Fruit fly (Drosophila melanogaster) whole organism, prepupa: ENCODE data around the gene Prosalpha2.

Experiments
- Blimp-1 ChIP-seq: fragments of 200-800 bp; sonication (Bioruptor generic); optimal IDR thresholded peaks from 3 replicates; lab custom pipeline; 2017; ENCODE audit warnings: missing biosample characterization, missing genetic modification characterization, mild to moderate bottlenecking, moderate library complexity, missing genetic modification reagents
- CG10631 ChIP-seq: fragments of 200-800 bp; sonication (Bioruptor generic); optimal IDR thresholded peaks from 2 replicates; lab custom pipeline; 2016; ENCODE audit warnings: missing biosample characterization, missing genetic modification characterization
- CG10669 ChIP-seq: fragments of 200-800 bp; sonication (Bioruptor generic); optimal IDR thresholded peaks from 3 replicates; lab custom pipeline; 2018; ENCODE audit warnings: missing biosample characterization, mild to moderate bottlenecking, missing genetic modification characterization, moderate library complexity
- CG11294 ChIP-seq: fragments of 200-800 bp; sonication (Bioruptor generic); IDR thresholded peaks from 2 replicates; pipeline ENCODE4 v1.3.6; 2022; ENCODE audit warnings: missing biosample characterization, missing genetic modification characterization
- CG11762 ChIP-seq: fragments of 200-800 bp; sonication (Bioruptor generic); optimal IDR thresholded peaks from 3 replicates; lab custom pipeline; 2016; ENCODE audit warnings: missing biosample characterization, missing genetic modification characterization; ENCODE audit not compliant: insufficient read depth
- CG15336 ChIP-seq: fragments of 200-800 bp; sonication (Bioruptor generic); IDR thresholded peaks from 2 replicates; pipeline ENCODE4 v1.3.6; 2022; ENCODE audit warnings: missing biosample characterization, missing genetic modification characterization
- CG16779 ChIP-seq: fragments of 200-800 bp; sonication (Bioruptor generic); optimal IDR thresholded peaks from 3 replicates; lab custom pipeline; 2017; ENCODE audit warnings: missing biosample characterization, mild to moderate bottlenecking, missing genetic modification characterization
- CG3032 ChIP-seq: fragments of 200-800 bp; optimal IDR thresholded peaks from 2 replicates; lab custom pipeline; 2019; ENCODE audit warnings: missing biosample characterization, mild to moderate bottlenecking, missing genetic modification characterization, moderate library complexity
- CG31627 ChIP-seq: fragments of 200-800 bp; sonication (Bioruptor generic); optimal IDR thresholded peaks from 3 replicates; lab custom pipeline; 2016; ENCODE audit warnings: missing biosample characterization, missing genetic modification characterization
- CG32006 ChIP-seq: fragments of 200-800 bp; sonication (Bioruptor generic); optimal IDR thresholded peaks from 3 replicates; lab custom pipeline; 2017; ENCODE audit warnings: missing biosample characterization, mild to moderate bottlenecking, missing genetic modification characterization
- CG3919 ChIP-seq: fragments of 200-800 bp; sonication (Bioruptor generic); optimal IDR thresholded peaks from 3 replicates; lab custom pipeline; 2016; ENCODE audit warnings: missing biosample characterization, missing genetic modification characterization
- CG4318 ChIP-seq: fragments of 200-800 bp; sonication (Bioruptor generic); optimal IDR thresholded peaks from 3 replicates; lab custom pipeline; 2017; ENCODE audit warnings: missing biosample characterization, mild to moderate bottlenecking, missing genetic modification characterization
- CG6276 ChIP-seq: fragments of 200-800 bp; sonication (Bioruptor generic); optimal IDR thresholded peaks from 2 replicates; lab custom pipeline; 2017; ENCODE audit warnings: missing biosample characterization, mild to moderate bottlenecking, missing genetic modification characterization
- CG6792 ChIP-seq: fragments of 200-800 bp; sonication (Bioruptor generic); optimal IDR thresholded peaks from 3 replicates; lab custom pipeline; 2016; ENCODE audit warnings: missing biosample characterization, missing genetic modification characterization
- CG6808 ChIP-seq: fragments of 200-800 bp; sonication (Bioruptor generic); optimal IDR thresholded peaks from 3 replicates; lab custom pipeline; 2017; ENCODE audit warnings: missing biosample characterization, missing genetic modification characterization, mild to moderate bottlenecking, moderate library complexity, missing genetic modification reagents
- CG6854 ChIP-seq: fragments of 200-800 bp; sonication (Bioruptor generic); optimal IDR thresholded peaks from 2 replicates; lab custom pipeline; 2017; ENCODE audit warnings: missing biosample characterization, mild to moderate bottlenecking, missing genetic modification characterization
- CG8119 ChIP-seq: fragments of 200-800 bp; sonication (Bioruptor generic); IDR thresholded peaks from 3 replicates; pipeline ENCODE4 v1.3.6; 2022; ENCODE audit warnings: missing biosample characterization, missing genetic modification characterization
- CG8319 ChIP-seq: fragments of 200-800 bp; sonication (Bioruptor generic); optimal IDR thresholded peaks from 3 replicates; lab custom pipeline; 2016; ENCODE audit warnings: missing biosample characterization, missing genetic modification characterization
- CG8632 ChIP-seq: fragments of 200-800 bp; sonication (Bioruptor generic); optimal IDR thresholded peaks from 3 replicates; lab custom pipeline; 2016; ENCODE audit warnings: missing biosample characterization, missing genetic modification characterization
- CG9139 ChIP-seq: fragments of 200-800 bp; sonication (Bioruptor generic); optimal IDR thresholded peaks from 3 replicates; lab custom pipeline; 2017; ENCODE audit warnings: missing biosample characterization, mild to moderate bottlenecking, missing genetic modification characterization
- Eip75B ChIP-seq: fragments of 200-800 bp; sonication (Bioruptor generic); optimal IDR thresholded peaks from 3 replicates; lab custom pipeline; 2016; ENCODE audit warnings: missing biosample characterization, missing genetic modification characterization
- Eip78C ChIP-seq: fragments of 200-800 bp; sonication (Bioruptor generic); peaks from one replicate; lab custom pipeline; 2016; ENCODE audit warnings: missing biosample characterization, missing genetic modification characterization
- Eip93F ChIP-seq: fragments of 200-800 bp; sonication (Bioruptor generic); optimal IDR thresholded peaks from 2 replicates; lab custom pipeline; 2016; ENCODE audit warnings: missing biosample characterization, mild to moderate bottlenecking, missing genetic modification characterization
- Ets21C ChIP-seq: fragments of 200-800 bp; sonication (Bioruptor generic); optimal IDR thresholded peaks from 3 replicates; lab custom pipeline; 2016; ENCODE audit warnings: missing biosample characterization, missing genetic modification characterization
- Gug ChIP-seq: fragments of 200-800 bp; sonication (Bioruptor generic); IDR thresholded peaks from 2 replicates; pipeline ENCODE4 v1.3.6; 2022; ENCODE audit warnings: missing biosample characterization, missing genetic modification characterization
- Hr38 ChIP-seq: sonication (Bioruptor generic); optimal IDR thresholded peaks from 2 replicates; lab custom pipeline; 2016; ENCODE audit warnings: missing biosample characterization, missing genetic modification characterization
- Hr4 ChIP-seq: fragments of 200-800 bp; sonication (Bioruptor generic); optimal IDR thresholded peaks from 3 replicates; lab custom pipeline; 2016; ENCODE audit warnings: missing biosample characterization, missing genetic modification characterization
- Lpt ChIP-seq: fragments of 200-800 bp; sonication (Bioruptor generic); optimal IDR thresholded peaks from 3 replicates; lab custom pipeline; 2016; ENCODE audit warnings: missing biosample characterization, missing genetic modification characterization
- Met ChIP-seq: fragments of 200-800 bp; sonication (Bioruptor generic); optimal IDR thresholded peaks from 3 replicates; lab custom pipeline; 2016; ENCODE audit warnings: missing biosample characterization, missing genetic modification characterization
- OdsH ChIP-seq: fragments of 200-800 bp; sonication (Bioruptor generic); optimal IDR thresholded peaks from 3 replicates; lab custom pipeline; 2016; ENCODE audit warnings: missing biosample characterization, missing genetic modification characterization
- Smox ChIP-seq: fragments of 200-800 bp; sonication (Bioruptor generic); optimal IDR thresholded peaks from 3 replicates; lab custom pipeline; 2016; ENCODE audit warnings: missing biosample characterization, missing genetic modification characterization
- Sox102F ChIP-seq: fragments of 200-800 bp; sonication (Bioruptor generic); optimal IDR thresholded peaks from 2 replicates; lab custom pipeline; 2016; ENCODE audit warnings: missing biosample characterization, mild to moderate bottlenecking, missing genetic modification characterization
- Sox14 ChIP-seq: fragments of 200-800 bp; sonication (Bioruptor generic); optimal IDR thresholded peaks from 3 replicates; lab custom pipeline; 2016; ENCODE audit warnings: missing biosample characterization, missing genetic modification characterization
- achi ChIP-seq: fragments of 200-800 bp; sonication (Bioruptor generic); optimal IDR thresholded peaks from 3 replicates; lab custom pipeline; 2016; ENCODE audit warnings: missing biosample characterization, missing genetic modification characterization
- acj6 ChIP-seq: fragments of 200-800 bp; sonication (Bioruptor generic); optimal IDR thresholded peaks from 3 replicates; lab custom pipeline; 2016; ENCODE audit warnings: missing biosample characterization, missing genetic modification characterization
- cyc ChIP-seq: fragments of 200-800 bp; sonication (Bioruptor generic); optimal IDR thresholded peaks from 3 replicates; lab custom pipeline; 2016; ENCODE audit warnings: missing biosample characterization, missing genetic modification characterization
- dac ChIP-seq: fragments of 200-800 bp; sonication (Bioruptor generic); optimal IDR thresholded peaks from 2 replicates; lab custom pipeline; 2017; ENCODE audit warnings: missing biosample characterization, mild to moderate bottlenecking, missing genetic modification characterization
- esn ChIP-seq: fragments of 200-800 bp; sonication (Bioruptor generic); optimal IDR thresholded peaks from 2 replicates; lab custom pipeline; 2016; ENCODE audit warnings: missing biosample characterization, mild to moderate bottlenecking, missing genetic modification characterization, moderate library complexity
- fd59A ChIP-seq: fragments of 200-800 bp; sonication (Bioruptor generic); optimal IDR thresholded peaks from 2 replicates; lab custom pipeline; 2017; ENCODE audit warnings: missing biosample characterization, mild to moderate bottlenecking, missing genetic modification characterization, missing genetic modification reagents
- lz ChIP-seq: fragments of 200-800 bp; sonication (Bioruptor generic); optimal IDR thresholded peaks from 3 replicates; lab custom pipeline; 2016; ENCODE audit warnings: missing biosample characterization, missing genetic modification characterization
- pdm3 ChIP-seq: fragments of 200-800 bp; sonication (Bioruptor generic); optimal IDR thresholded peaks from 3 replicates; lab custom pipeline; 2016; ENCODE audit warnings: missing biosample characterization, missing genetic modification characterization
- salr ChIP-seq, 2 experiments: fragments of 200-800 bp; sonication (Bioruptor generic); optimal IDR thresholded peaks; 3 replicates each; lab custom pipeline; 2016 to 2018; ENCODE audit warnings: missing biosample characterization in 2 of 2, missing genetic modification characterization in 2 of 2, mild to moderate bottlenecking in 1 of 2
- spab ChIP-seq: fragments of 200-800 bp; sonication (Bioruptor generic); optimal IDR thresholded peaks from 2 replicates; lab custom pipeline; 2017; ENCODE audit warnings: missing biosample characterization, mild to moderate bottlenecking, missing genetic modification characterization, missing genetic modification reagents
- ss ChIP-seq, 2 experiments: fragments of 200-800 bp; sonication (Bioruptor generic); optimal IDR thresholded peaks; 2 replicates in 1 of 2; 3 replicates in 1 of 2; lab custom pipeline; 2017 to 2018; ENCODE audit warnings: mild to moderate bottlenecking in 2 of 2, missing biosample characterization in 2 of 2, missing genetic modification characterization in 2 of 2, moderate library complexity in 1 of 2
- svp ChIP-seq: fragments of 200-800 bp; sonication (Bioruptor generic); peaks from one replicate; lab custom pipeline; 2016; ENCODE audit warnings: missing biosample characterization, missing genetic modification characterization
- topi ChIP-seq: fragments of 200-800 bp; sonication (Bioruptor generic); optimal IDR thresholded peaks from 3 replicates; lab custom pipeline; 2016; ENCODE audit warnings: missing biosample characterization, missing genetic modification characterization
- vri ChIP-seq: fragments of 200-800 bp; sonication (Bioruptor generic); optimal IDR thresholded peaks from 3 replicates; lab custom pipeline; 2016; ENCODE audit warnings: missing biosample characterization, mild to moderate bottlenecking, missing genetic modification characterization

The Prosalpha2 gene

dm6 chr3R:12448344-12448743 lies 17.2 kb downstream of the Prosalpha2 start:
- TF ChIP-seq Met (GFP tag; lab: Kevin White, UChicago) (no peak), dac (no peak), OdsH (GFP tag; lab: Kevin White, UChicago) (no peak), CG10669 (GFP tag; lab: Kevin White, UChicago) (no peak), salr (GFP tag; optimal IDR thresholded peaks at IDR 0.05; lab: Kevin White, UChicago) (no peak), CG8632 (GFP tag; lab: Kevin White, UChicago) (no peak), Eip75B (GFP tag; lab: Kevin White, UChicago) (no peak), CG16779 (tag; lab: Kevin White, UChicago) (no peak), svp (no peak), cyc (GFP tag; lab: Kevin White, UChicago) (no peak), Lpt (GFP tag; lab: Kevin White, UChicago) (no peak), CG3919 (GFP tag; lab: Kevin White, UChicago) (no peak), CG11762 (GFP tag; lab: Kevin White, UChicago) (no peak), Gug (GFP tag; lab: Robert Waterston, UW) (no peak), CG3032 (tag; lab: Kevin White, UChicago) (no peak), Ets21C (GFP tag; lab: Kevin White, UChicago) (no peak)

dm6 chr3R:12448889-12449314 lies 17.8 kb downstream of the Prosalpha2 start, which contains the start of gene CG18549:
CG18549 (plus strand) TSS chr3R:12449296.
- TF ChIP-seq Eip78C (GFP tag; lab: Kevin White, UChicago) (peak; percentile 100), Hr4 (GFP tag; lab: Kevin White, UChicago) (peak; percentile 100), acj6 (GFP tag; lab: Kevin White, UChicago) (peak; percentile 100), cyc (GFP tag; lab: Kevin White, UChicago) (peak; percentile 100), CG15336 (peak; percentile 100), CG8632 (GFP tag; lab: Kevin White, UChicago) (peak; percentile 100), spab (peak; percentile 100), CG9139 (GFP tag; lab: Kevin White, UChicago) (peak; percentile 100), CG11762 (GFP tag; lab: Kevin White, UChicago) (peak; percentile 100), CG3032 (tag; lab: Kevin White, UChicago) (peak; percentile 100), vri (GFP tag; lab: Kevin White, UChicago) (peak; percentile 100), CG6854 (GFP tag; lab: Kevin White, UChicago) (peak; percentile 100), Blimp-1 (GFP tag; lab: Kevin White, UChicago) (peak; percentile 99), CG3919 (GFP tag; lab: Kevin White, UChicago) (peak; percentile 100), Smox (GFP tag; lab: Kevin White, UChicago) (peak; percentile 100), CG6792 (GFP tag; lab: Kevin White, UChicago) (peak; percentile 100), Eip75B (GFP tag; lab: Kevin White, UChicago) (peak; percentile 100), CG6808 (GFP tag; lab: Kevin White, UChicago) (peak; percentile 99), CG6276 (GFP tag; lab: Kevin White, UChicago) (peak; percentile 100), lz (GFP tag; lab: Kevin White, UChicago) (peak; percentile 100), Eip93F (peak; percentile 100), OdsH (GFP tag; lab: Kevin White, UChicago) (peak; percentile 100), CG32006 (peak; percentile 100), svp (peak; percentile 100), Lpt (GFP tag; lab: Kevin White, UChicago) (peak; percentile 100), fd59A (GFP tag; lab: Kevin White, UChicago) (peak; percentile 100), CG11294 (GFP tag; lab: Robert Waterston, UW) (peak; percentile 100), Met (GFP tag; lab: Kevin White, UChicago) (peak; percentile 100), dac (peak; percentile 100), CG31627 (GFP tag; lab: Kevin White, UChicago) (peak; percentile 100), achi (GFP tag; lab: Kevin White, UChicago) (peak; percentile 99), CG8319 (GFP tag; lab: Kevin White, UChicago) (peak; percentile 99), Sox102F (peak; percentile 100), CG10631 (GFP tag; lab: Kevin White, UChicago) (peak; percentile 100), esn (GFP tag; lab: Kevin White, UChicago) (peak; percentile 100), ss (GFP tag; optimal IDR thresholded peaks at IDR 0.05; lab: Kevin White, UChicago) (peak; percentile 100), Sox14 (GFP tag; lab: Kevin White, UChicago) (peak; percentile 100), CG4318 (GFP tag; lab: Kevin White, UChicago) (peak; percentile 100), topi (GFP tag; lab: Kevin White, UChicago) (peak; percentile 100), pdm3 (GFP tag; lab: Kevin White, UChicago) (peak; percentile 100), CG10669 (GFP tag; lab: Kevin White, UChicago) (peak; percentile 100), CG8119 (GFP tag; lab: Robert Waterston, UW) (peak; percentile 100), Hr38 (peak; percentile 97)
